Fruit fly (Drosophila melanogaster): ENCODE results near the gene CG14260.

Gene CG14260

dm6 chr3R:27279478-27279877 is 14.2 kb downstream of the CG14260 start:
- TF ChIP-seq jim (GFP tag; optimal IDR thresholded peaks at IDR 0.05) (no peak), rgr (GFP tag; optimal IDR thresholded peaks at IDR 0.05) (no peak), woc (GFP tag; optimal IDR thresholded peaks at IDR 0.05) (no peak), h (GFP tag; optimal IDR thresholded peaks at IDR 0.05) (no peak), Jra (GFP tag; optimal IDR thresholded peaks at IDR 0.05) (no peak), N (GFP tag; optimal IDR thresholded peaks at IDR 0.05) (no peak), OdsH (GFP tag; optimal IDR thresholded peaks at IDR 0.05) (no peak), usp (GFP tag; optimal IDR thresholded peaks at IDR 0.05) (no peak), lola (GFP tag; optimal IDR thresholded peaks at IDR 0.05) (no peak), Myc (optimal IDR thresholded peaks at IDR 0.05) (no peak), Hr83 (GFP tag; optimal IDR thresholded peaks at IDR 0.05; ENCODE audit: poor library complexity, severe bottlenecking) (no peak), Abd-B (GFP tag; optimal IDR thresholded peaks at IDR 0.05) (no peak), CG32264 (GFP tag; optimal IDR thresholded peaks at IDR 0.05) (no peak), sv (GFP tag; optimal IDR thresholded peaks at IDR 0.05) (no peak), tai (GFP tag; optimal IDR thresholded peaks at IDR 0.05) (no peak), dl (GFP tag; optimal IDR thresholded peaks at IDR 0.05; ENCODE audit: insufficient read depth in 1 of 2, partially characterized antibody in 2 of 2) (no peak)

- TF ChIP-seq Mio (GFP tag; optimal IDR thresholded peaks at IDR 0.05) (peak; percentile 91), woc (GFP tag; optimal IDR thresholded peaks at IDR 0.05) (peak; percentile 99), HLH106 (tag; optimal IDR thresholded peaks at IDR 0.05) (peak; percentile 88), GATAd (GFP tag; optimal IDR thresholded peaks at IDR 0.05) (no peak), usp (GFP tag; optimal IDR thresholded peaks at IDR 0.05) (no peak), jim (GFP tag; optimal IDR thresholded peaks at IDR 0.05) (peak; percentile 18), h (GFP tag; optimal IDR thresholded peaks at IDR 0.05) (peak; percentile 97), sage (GFP tag; optimal IDR thresholded peaks at IDR 0.05) (peak; percentile 88), sv (GFP tag; optimal IDR thresholded peaks at IDR 0.05) (peak; percentile 73), Hnf4 (GFP tag; optimal IDR thresholded peaks at IDR 0.05) (peak; percentile 93), CG32264 (GFP tag; optimal IDR thresholded peaks at IDR 0.05) (peak; percentile 92), br (GFP tag; optimal IDR thresholded peaks at IDR 0.05) (peak; percentile 97), lola (GFP tag; optimal IDR thresholded peaks at IDR 0.05) (no peak), Dif (GFP tag; optimal IDR thresholded peaks at IDR 0.05; ENCODE audit: partially characterized antibody) (peak; percentile 40), dmrt93B (GFP tag; optimal IDR thresholded peaks at IDR 0.05) (peak; percentile 87), Jra (GFP tag; optimal IDR thresholded peaks at IDR 0.05) (peak; percentile 80), CrebA (GFP tag; optimal IDR thresholded peaks at IDR 0.05; ENCODE audit: borderline replicate concordance) (no peak), Hr78 (GFP tag; optimal IDR thresholded peaks at IDR 0.05) (no peak), Vsx2 (GFP tag; optimal IDR thresholded peaks at IDR 0.05; ENCODE audit: partially characterized antibody) (no peak), psq (GFP tag; optimal IDR thresholded peaks at IDR 0.05) (peak; percentile 92), pan (optimal IDR thresholded peaks at IDR 0.05) (no peak), fru (GFP tag; optimal IDR thresholded peaks at IDR 0.05) (peak; percentile 97), Myc (optimal IDR thresholded peaks at IDR 0.05) (no peak), Hr83 (GFP tag; optimal IDR thresholded peaks at IDR 0.05; ENCODE audit: poor library complexity, severe bottlenecking) (peak; percentile 36), dsf (GFP tag; optimal IDR thresholded peaks at IDR 0.05; ENCODE audit: borderline replicate concordance) (peak; percentile 36), Dfd (GFP tag; optimal IDR thresholded peaks at IDR 0.05) (no peak), Abd-B (GFP tag; optimal IDR thresholded peaks at IDR 0.05) (peak; percentile 14), Sp1 (GFP tag; optimal IDR thresholded peaks at IDR 0.05) (peak; percentile 92), dl (GFP tag; optimal IDR thresholded peaks at IDR 0.05; ENCODE audit: insufficient read depth in 1 of 2, partially characterized antibody in 2 of 2) (no peak), CG9705 (GFP tag; optimal IDR thresholded peaks at IDR 0.05) (peak; percentile 35), ey (GFP tag; optimal IDR thresholded peaks at IDR 0.05) (peak; percentile 97), foxo (GFP tag; optimal IDR thresholded peaks at IDR 0.05) (peak; percentile 83 to 98), rgr (GFP tag; optimal IDR thresholded peaks at IDR 0.05) (peak; percentile 98), brk (GFP tag; optimal IDR thresholded peaks at IDR 0.05) (no peak), OdsH (GFP tag; optimal IDR thresholded peaks at IDR 0.05) (peak; percentile 97), Rel (GFP tag; optimal IDR thresholded peaks at IDR 0.05) (peak; percentile 66), Rel (tag; optimal IDR thresholded peaks at IDR 0.05) (peak; percentile 54), N (GFP tag; optimal IDR thresholded peaks at IDR 0.05) (peak; percentile 47), tai (GFP tag; optimal IDR thresholded peaks at IDR 0.05) (no peak)
Measured at dm6 chr3R:27281022-27281810, 16.0 kb downstream of the CG14260 start.

All from whole organism, wandering third instar larva.